Comparison of ENCODE assay signal across 4 fruit fly cellular contexts in the genomic region with DNA sequence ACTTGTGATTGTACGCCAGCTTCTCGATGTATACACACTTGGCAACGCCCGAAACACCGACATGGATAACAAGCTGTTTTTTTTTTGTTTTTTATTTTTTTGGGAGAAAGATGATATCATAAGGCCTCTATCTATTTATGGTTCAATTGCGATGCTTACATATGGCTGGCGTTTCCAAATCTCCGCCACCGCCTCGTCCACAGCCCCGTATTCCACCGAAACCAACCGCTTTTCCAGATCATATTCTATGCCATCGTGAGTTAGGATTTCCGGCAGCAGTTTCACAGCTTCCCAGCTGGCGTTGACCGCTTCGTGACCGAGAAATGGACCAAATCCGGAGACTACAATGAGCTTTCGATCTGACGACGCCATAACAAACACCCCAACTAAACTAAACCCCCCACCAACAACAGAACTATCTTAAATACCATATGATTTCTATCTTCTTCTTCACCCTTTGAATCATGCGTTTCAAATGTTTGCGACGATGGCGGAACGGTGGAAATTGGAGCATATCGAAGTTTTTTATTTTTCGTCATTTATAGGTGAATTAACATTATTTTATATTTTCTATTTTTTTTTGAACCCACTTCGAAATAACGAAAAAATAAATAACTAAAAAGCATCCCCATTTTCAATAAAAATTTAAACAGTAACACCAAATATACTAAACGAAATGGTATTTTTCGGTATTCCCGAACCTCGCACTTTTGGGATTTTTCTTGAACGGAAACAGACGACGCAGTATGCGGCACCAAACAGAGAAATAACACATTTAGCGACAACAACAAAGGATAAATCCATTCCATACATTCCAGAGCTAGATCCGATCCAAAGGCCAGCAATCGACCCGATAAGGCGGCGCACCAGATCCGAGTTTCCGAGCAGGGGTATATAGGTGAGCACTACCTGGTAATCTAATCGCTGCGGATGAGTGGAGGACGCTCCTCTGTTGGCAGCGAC.
TF ChIP-seq lines count a peak whose summit lies in the region.

A gene (minus strand): TSS at position 422 of the 963 bp plus-strand sequence.
A gene (plus strand): TSS at position 718 of the 963 bp plus-strand sequence.

- TF ChIP-seq CTCF in whole organism, embryonic (GFP tag; optimal IDR thresholded peaks at IDR 0.05; lab: Kevin White, UChicago) = peak; percentile 68

TF ChIP-seq in whole organism, adult, 20 proteins besides CTCF, POLR2A, EP300 and RAD21:
- TF ChIP-seq cic (GFP tag; optimal IDR thresholded peaks at IDR 0.05; lab: Kevin White, UChicago) = no peak
- TF ChIP-seq ovo (GFP tag; optimal IDR thresholded peaks at IDR 0.05; lab: Kevin White, UChicago) = no peak
- no peak for TF ChIP-seq CG5204 (GFP tag; optimal IDR thresholded peaks at IDR 0.05; lab: Kevin White, UChicago)
- no peak for TF ChIP-seq CG7101 (tag; optimal IDR thresholded peaks at IDR 0.05; lab: Kevin White, UChicago)
- no peak for TF ChIP-seq bab1 (GFP tag; optimal IDR thresholded peaks at IDR 0.05; lab: Kevin White, UChicago)
- TF ChIP-seq kay (GFP tag; lab: Kevin White, UChicago; ENCODE audit: borderline replicate concordance) = peak; percentile 74
- TF ChIP-seq tj (GFP tag; optimal IDR thresholded peaks at IDR 0.05; lab: Kevin White, UChicago) = peak; percentile 18
- TF ChIP-seq CG1620 (GFP tag; optimal IDR thresholded peaks at IDR 0.05; lab: Kevin White, UChicago) = peak; percentile 18
- peak; percentile 21 for TF ChIP-seq Mnt (GFP tag; optimal IDR thresholded peaks at IDR 0.05; lab: Kevin White, UChicago)
- no peak for TF ChIP-seq Crg-1 (GFP tag; optimal IDR thresholded peaks at IDR 0.05; lab: Kevin White, UChicago)

TF ChIP-seq in whole organism, embryonic, 481 proteins besides CTCF, POLR2A, EP300 and RAD21 (continues in another document):
- TF ChIP-seq bigmax (GFP tag; optimal IDR thresholded peaks at IDR 0.05; lab: Kevin White, UChicago) = peak; percentile 3
- peak; percentile 16 for TF ChIP-seq gem (tag; optimal IDR thresholded peaks at IDR 0.05; lab: Kevin White, UChicago)
- TF ChIP-seq CG7786 (GFP tag; optimal IDR thresholded peaks at IDR 0.05; lab: Kevin White, UChicago) = no peak
- 0 out of 3 replicates have a peak, but pooled peaks have one; percentile 16 for TF ChIP-seq CG11456 (GFP tag; IDR thresholded peaks at IDR 0.05; lab: Robert Waterston, UW)
- TF ChIP-seq ci (GFP tag; IDR thresholded peaks at IDR 0.05; lab: Robert Waterston, UW) = no peak
- TF ChIP-seq toy (GFP tag; IDR thresholded peaks at IDR 0.05; lab: Robert Waterston, UW) = no peak
- peak; percentile 58 for TF ChIP-seq CG2116 (GFP tag; optimal IDR thresholded peaks at IDR 0.05; lab: Kevin White, UChicago)
- peak; percentile 20 for TF ChIP-seq BtbVII (GFP tag; optimal IDR thresholded peaks at IDR 0.05; lab: Kevin White, UChicago)
- TF ChIP-seq Sin3A (optimal IDR thresholded peaks at IDR 0.05; lab: Kevin White, UChicago) = peak; percentile 79
- peak; percentile 35 for TF ChIP-seq CG12769 (tag; optimal IDR thresholded peaks at IDR 0.05; lab: Kevin White, UChicago)
- TF ChIP-seq CG6254 (GFP tag; optimal IDR thresholded peaks at IDR 0.05; lab: Kevin White, UChicago) = peak; percentile 12
- TF ChIP-seq HLHmδ (GFP tag; optimal IDR thresholded peaks at IDR 0.05; lab: Kevin White, UChicago) = no peak
- TF ChIP-seq sug (tag; optimal IDR thresholded peaks at IDR 0.05; lab: Kevin White, UChicago) = peak; percentile 92
- TF ChIP-seq CG32772 (GFP tag; IDR thresholded peaks at IDR 0.05; lab: Robert Waterston, UW) = no peak
- TF ChIP-seq CG8924 (tag; optimal IDR thresholded peaks at IDR 0.05; lab: Kevin White, UChicago) = peak; percentile 51
- peak; percentile 40 for TF ChIP-seq CoRest (tag; optimal IDR thresholded peaks at IDR 0.05; lab: Kevin White, UChicago)
- peak; percentile 9 for TF ChIP-seq mirr (GFP tag; optimal IDR thresholded peaks at IDR 0.05; lab: Kevin White, UChicago)
- no peak for TF ChIP-seq CG31365 (tag; optimal IDR thresholded peaks at IDR 0.05; lab: Kevin White, UChicago)
- TF ChIP-seq CG32532 (GFP tag; IDR thresholded peaks at IDR 0.05; lab: Robert Waterston, UW) = 0 out of 2 replicates have a peak, but pooled peaks have one; percentile 21
- no peak for TF ChIP-seq CG6854 (GFP tag; optimal IDR thresholded peaks at IDR 0.05; lab: Kevin White, UChicago)
- TF ChIP-seq CG14860 (GFP tag; IDR thresholded peaks at IDR 0.05; lab: Robert Waterston, UW; ENCODE audit: partially characterized antibody) = no peak
- TF ChIP-seq Xbp1 (GFP tag; optimal IDR thresholded peaks at IDR 0.05; lab: Kevin White, UChicago) = peak; percentile 17
- peak; percentile 72 for TF ChIP-seq stwl (tag; optimal IDR thresholded peaks at IDR 0.05; lab: Kevin White, UChicago)

TF ChIP-seq in whole organism, prepupa, 60 proteins besides CTCF, POLR2A, EP300 and RAD21:
- TF ChIP-seq Sox14 (GFP tag; optimal IDR thresholded peaks at IDR 0.05; lab: Kevin White, UChicago) (peak; percentile 67), CG6854 (GFP tag; optimal IDR thresholded peaks at IDR 0.05; lab: Kevin White, UChicago) (peak; percentile 43), esn (GFP tag; optimal IDR thresholded peaks at IDR 0.05; lab: Kevin White, UChicago) (peak; percentile 4), CG6808 (GFP tag; optimal IDR thresholded peaks at IDR 0.05; lab: Kevin White, UChicago) (peak; percentile 26), Sox102F (GFP tag; optimal IDR thresholded peaks at IDR 0.05; lab: Kevin White, UChicago) (no peak), Eip78C (GFP tag; lab: Kevin White, UChicago) (peak; percentile 39), pdm3 (GFP tag; optimal IDR thresholded peaks at IDR 0.05; lab: Kevin White, UChicago) (no peak), svp (GFP tag; lab: Kevin White, UChicago) (peak; percentile 49)

TF ChIP-seq in whole organism, wandering third instar larva, 38 proteins besides CTCF, POLR2A, EP300 and RAD21:
- TF ChIP-seq N (GFP tag; optimal IDR thresholded peaks at IDR 0.05; lab: Kevin White, UChicago) (no peak), sage (GFP tag; optimal IDR thresholded peaks at IDR 0.05; lab: Kevin White, UChicago) (no peak), ey (GFP tag; optimal IDR thresholded peaks at IDR 0.05; lab: Kevin White, UChicago) (no peak), woc (GFP tag; optimal IDR thresholded peaks at IDR 0.05; lab: Kevin White, UChicago) (peak; percentile 22), Hnf4 (GFP tag; optimal IDR thresholded peaks at IDR 0.05; lab: Kevin White, UChicago) (peak; percentile 32), jim (GFP tag; optimal IDR thresholded peaks at IDR 0.05; lab: Kevin White, UChicago) (no peak), CrebA (GFP tag; optimal IDR thresholded peaks at IDR 0.05; lab: Kevin White, UChicago; ENCODE audit: borderline replicate concordance) (no peak), rgr (GFP tag; optimal IDR thresholded peaks at IDR 0.05; lab: Kevin White, UChicago) (no peak), dl (GFP tag; optimal IDR thresholded peaks at IDR 0.05; lab: Kevin White, UChicago; ENCODE audit: insufficient read depth in 1 of 2, partially characterized antibody in 2 of 2) (no peak), Hr78 (GFP tag; optimal IDR thresholded peaks at IDR 0.05; lab: Kevin White, UChicago) (no peak), br (GFP tag; optimal IDR thresholded peaks at IDR 0.05; lab: Kevin White, UChicago) (no peak), fru (GFP tag; optimal IDR thresholded peaks at IDR 0.05; lab: Kevin White, UChicago) (no peak), sv (GFP tag; optimal IDR thresholded peaks at IDR 0.05; lab: Kevin White, UChicago) (no peak), Mio (GFP tag; optimal IDR thresholded peaks at IDR 0.05; lab: Kevin White, UChicago) (no peak), tai (GFP tag; optimal IDR thresholded peaks at IDR 0.05; lab: Kevin White, UChicago) (no peak), Rel (GFP tag; optimal IDR thresholded peaks at IDR 0.05; lab: Kevin White, UChicago) (no peak), Rel (tag; optimal IDR thresholded peaks at IDR 0.05; lab: Kevin White, UChicago) (peak; percentile 78), psq (GFP tag; optimal IDR thresholded peaks at IDR 0.05; lab: Kevin White, UChicago) (no peak), Sp1 (GFP tag; optimal IDR thresholded peaks at IDR 0.05; lab: Kevin White, UChicago) (peak; percentile 6), Abd-B (GFP tag; optimal IDR thresholded peaks at IDR 0.05; lab: Kevin White, UChicago) (no peak), usp (GFP tag; optimal IDR thresholded peaks at IDR 0.05; lab: Kevin White, UChicago) (no peak), CG32264 (GFP tag; optimal IDR thresholded peaks at IDR 0.05; lab: Kevin White, UChicago) (no peak), brk (GFP tag; optimal IDR thresholded peaks at IDR 0.05; lab: Kevin White, UChicago) (peak; percentile 57), Myc (optimal IDR thresholded peaks at IDR 0.05; lab: Kevin White, UChicago) (no peak), foxo (GFP tag; optimal IDR thresholded peaks at IDR 0.05; lab: Kevin White, UChicago) (peak in 1 of 2 experiments; percentile 15), OdsH (GFP tag; optimal IDR thresholded peaks at IDR 0.05; lab: Kevin White, UChicago) (no peak), pan (optimal IDR thresholded peaks at IDR 0.05; lab: Kevin White, UChicago) (no peak), GATAd (GFP tag; optimal IDR thresholded peaks at IDR 0.05; lab: Kevin White, UChicago) (no peak), CG9705 (GFP tag; optimal IDR thresholded peaks at IDR 0.05; lab: Kevin White, UChicago) (no peak), Jra (GFP tag; optimal IDR thresholded peaks at IDR 0.05; lab: Kevin White, UChicago) (peak; percentile 5), Dif (GFP tag; optimal IDR thresholded peaks at IDR 0.05; lab: Kevin White, UChicago; ENCODE audit: partially characterized antibody) (no peak), dsf (GFP tag; optimal IDR thresholded peaks at IDR 0.05; lab: Kevin White, UChicago; ENCODE audit: borderline replicate concordance) (no peak), dmrt93B (GFP tag; optimal IDR thresholded peaks at IDR 0.05; lab: Kevin White, UChicago) (no peak), lola (GFP tag; optimal IDR thresholded peaks at IDR 0.05; lab: Kevin White, UChicago) (no peak), h (GFP tag; optimal IDR thresholded peaks at IDR 0.05; lab: Kevin White, UChicago) (peak; percentile 32), Hr83 (GFP tag; optimal IDR thresholded peaks at IDR 0.05; lab: Kevin White, UChicago; ENCODE audit: poor library complexity, severe bottlenecking) (no peak), Vsx2 (GFP tag; optimal IDR thresholded peaks at IDR 0.05; lab: Kevin White, UChicago; ENCODE audit: partially characterized antibody) (no peak)
